Fruit fly (Drosophila melanogaster): Measurements from ENCODE around the gene CG15824.
A peak's percentile ranks its signal among the peaks of the same experiment; 100 is the strongest.

Gene CG15824

dm6 chr2L:841708-842107, 43.2 kb downstream of the CG15824 start (continued):
- no peak for TF ChIP-seq Vsx2 (GFP tag; optimal IDR thresholded peaks at IDR 0.05; ENCODE audit: partially characterized antibody)
- peak; percentile 97 for TF ChIP-seq HLH106 (tag; optimal IDR thresholded peaks at IDR 0.05)
- TF ChIP-seq tai (GFP tag; optimal IDR thresholded peaks at IDR 0.05) = peak; percentile 95
- peak; percentile 96 for TF ChIP-seq OdsH (GFP tag; optimal IDR thresholded peaks at IDR 0.05)
- TF ChIP-seq sv (GFP tag; optimal IDR thresholded peaks at IDR 0.05) = peak; percentile 64
- no peak for TF ChIP-seq pan (optimal IDR thresholded peaks at IDR 0.05)

dm6 chr2L:840716-841115, 44.2 kb downstream of the CG15824 start:
- TF ChIP-seq Jra (GFP tag; optimal IDR thresholded peaks at IDR 0.05) (no peak), usp (GFP tag; optimal IDR thresholded peaks at IDR 0.05) (no peak), Mio (GFP tag; optimal IDR thresholded peaks at IDR 0.05) (no peak), Dfd (GFP tag; optimal IDR thresholded peaks at IDR 0.05) (no peak), Hr83 (GFP tag; optimal IDR thresholded peaks at IDR 0.05; ENCODE audit: poor library complexity, severe bottlenecking) (no peak), brk (GFP tag; optimal IDR thresholded peaks at IDR 0.05) (no peak), dl (GFP tag; optimal IDR thresholded peaks at IDR 0.05; ENCODE audit: insufficient read depth in 1 of 2, partially characterized antibody in 2 of 2) (no peak), dsf (GFP tag; optimal IDR thresholded peaks at IDR 0.05; ENCODE audit: borderline replicate concordance) (no peak)

dm6 chr2L:840022-840421, 44.9 kb downstream of the CG15824 start:
- TF ChIP-seq Abd-B (GFP tag; optimal IDR thresholded peaks at IDR 0.05) = no peak
- TF ChIP-seq Vsx2 (GFP tag; optimal IDR thresholded peaks at IDR 0.05; ENCODE audit: partially characterized antibody) = no peak
- TF ChIP-seq dl (GFP tag; optimal IDR thresholded peaks at IDR 0.05; ENCODE audit: insufficient read depth in 1 of 2, partially characterized antibody in 2 of 2) = no peak
- no peak for TF ChIP-seq rgr (GFP tag; optimal IDR thresholded peaks at IDR 0.05)
- TF ChIP-seq foxo (GFP tag; optimal IDR thresholded peaks at IDR 0.05) = no peak
- TF ChIP-seq CrebA (GFP tag; optimal IDR thresholded peaks at IDR 0.05; ENCODE audit: borderline replicate concordance) = no peak
- TF ChIP-seq psq (GFP tag; optimal IDR thresholded peaks at IDR 0.05) = no peak
- no peak for TF ChIP-seq Myc (optimal IDR thresholded peaks at IDR 0.05)
- no peak for TF ChIP-seq br (GFP tag; optimal IDR thresholded peaks at IDR 0.05)
- no peak for TF ChIP-seq usp (GFP tag; optimal IDR thresholded peaks at IDR 0.05)
- no peak for TF ChIP-seq jim (GFP tag; optimal IDR thresholded peaks at IDR 0.05)
- TF ChIP-seq Dfd (GFP tag; optimal IDR thresholded peaks at IDR 0.05) = no peak
- no peak for TF ChIP-seq CG9705 (GFP tag; optimal IDR thresholded peaks at IDR 0.05)
- TF ChIP-seq Hnf4 (GFP tag; optimal IDR thresholded peaks at IDR 0.05) = no peak
- no peak for TF ChIP-seq Mio (GFP tag; optimal IDR thresholded peaks at IDR 0.05)
- TF ChIP-seq Hr83 (GFP tag; optimal IDR thresholded peaks at IDR 0.05; ENCODE audit: poor library complexity, severe bottlenecking) = no peak
- no peak for TF ChIP-seq ey (GFP tag; optimal IDR thresholded peaks at IDR 0.05)
- TF ChIP-seq dsf (GFP tag; optimal IDR thresholded peaks at IDR 0.05; ENCODE audit: borderline replicate concordance) = no peak
- no peak for TF ChIP-seq woc (GFP tag; optimal IDR thresholded peaks at IDR 0.05)

dm6 chr2L:838786-839185, 46.2 kb downstream of the CG15824 start:
- TF ChIP-seq brk (GFP tag; optimal IDR thresholded peaks at IDR 0.05) (no peak), Hr83 (GFP tag; optimal IDR thresholded peaks at IDR 0.05; ENCODE audit: poor library complexity, severe bottlenecking) (no peak)

- TF ChIP-seq N (GFP tag; optimal IDR thresholded peaks at IDR 0.05) (no peak), Sp1 (GFP tag; optimal IDR thresholded peaks at IDR 0.05) (peak; percentile 7), jim (GFP tag; optimal IDR thresholded peaks at IDR 0.05) (no peak), rgr (GFP tag; optimal IDR thresholded peaks at IDR 0.05) (peak; percentile 4), OdsH (GFP tag; optimal IDR thresholded peaks at IDR 0.05) (peak; percentile 48), psq (GFP tag; optimal IDR thresholded peaks at IDR 0.05) (peak; percentile 24), foxo (GFP tag; optimal IDR thresholded peaks at IDR 0.05) (peak in 1 of 2 experiments; percentile 23), Hr83 (GFP tag; optimal IDR thresholded peaks at IDR 0.05; ENCODE audit: poor library complexity, severe bottlenecking) (no peak), fru (GFP tag; optimal IDR thresholded peaks at IDR 0.05) (peak; percentile 46), br (GFP tag; optimal IDR thresholded peaks at IDR 0.05) (peak; percentile 35)
Measured at dm6 chr2L:837989-838388, 47.0 kb downstream of the CG15824 start.

Data from whole organism, wandering third instar larva.